Worm (Caenorhabditis elegans) whole organism, early embryonic: ENCODE data around the gene elt-1.

Experiments
- B0310.2 ChIP-seq: sonication (generic microtip); optimal IDR thresholded peaks from 2 replicates; lab custom pipeline; 2016; ENCODE audit warnings: mild to moderate bottlenecking, missing genetic modification characterization, missing compliant biosample characterization
- aly-1 ChIP-seq: sonication (generic microtip); optimal IDR thresholded peaks from 2 replicates; lab custom pipeline; 2016; ENCODE audit warnings: missing genetic modification characterization, missing compliant biosample characterization
- ama-1 ChIP-seq: fragments of 150-350 bp; optimal IDR thresholded peaks from 2 replicates; lab custom pipeline; 2014
- ceh-36 ChIP-seq: sonication (generic microtip); optimal IDR thresholded peaks from 2 replicates; lab custom pipeline; 2016; ENCODE audit warnings: missing genetic modification characterization, inconsistent platforms, missing compliant biosample characterization
- flt-1 ChIP-seq: fragments of 200-800 bp; sonication (Bioruptor generic); IDR thresholded peaks from 2 replicates; pipeline ENCODE4 v1.3.6; 2022; ENCODE audit warnings: missing genetic modification characterization, missing compliant biosample characterization
- hnd-1 ChIP-seq: sonication (generic microtip); optimal IDR thresholded peaks from 2 replicates; lab custom pipeline; 2016; ENCODE audit warnings: missing genetic modification characterization, missing compliant biosample characterization
- scrt-1 ChIP-seq: fragments of 200-800 bp; sonication (Bioruptor generic); IDR thresholded peaks from 2 replicates; pipeline ENCODE4 v1.3.6; 2022; ENCODE audit warnings: missing genetic modification characterization, missing compliant biosample characterization
- tbx-37 ChIP-seq: fragments of 200-800 bp; sonication (Bioruptor generic); conservative IDR thresholded peaks from 2 replicates; pipeline ENCODE4 v1.3.6; 2022; ENCODE audit warnings: missing genetic modification reagents, missing genetic modification characterization, missing compliant biosample characterization
- tra-4 ChIP-seq: sonication (generic microtip); optimal IDR thresholded peaks from 2 replicates; lab custom pipeline; 2017; ENCODE audit warnings: missing genetic modification characterization, missing compliant biosample characterization

DNA sequence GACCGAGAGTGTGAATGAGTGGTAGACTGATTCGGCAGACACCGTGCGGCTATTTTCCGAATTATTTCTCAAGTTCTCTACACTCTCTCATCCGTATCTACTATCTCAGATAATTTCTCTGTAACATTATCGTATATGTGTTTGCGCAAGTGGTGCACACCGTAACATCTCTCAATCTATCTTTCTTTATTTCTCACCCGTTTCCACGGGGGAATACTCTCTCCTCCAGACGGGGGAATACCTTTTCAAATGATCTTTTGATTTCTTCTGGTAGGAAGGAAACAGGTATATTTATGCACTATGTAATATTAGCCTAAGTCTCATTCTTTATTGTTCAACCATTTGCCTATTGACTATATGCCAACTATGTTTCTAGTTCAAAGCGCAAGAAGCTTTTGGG, 52.3 kb downstream of the elt-1 start:
- TF ChIP-seq flt-1 (GFP tag; lab: Robert Waterston, UW) (no peak), aly-1 (tag; lab: Kevin White, UChicago) (no peak), ama-1 (lab: Kevin White, UChicago) (no peak), tbx-37 (no peak), ceh-36 (tag; lab: Kevin White, UChicago) (no peak), B0310.2 (tag; lab: Kevin White, UChicago) (no peak), hnd-1 (tag; lab: Kevin White, UChicago) (no peak), scrt-1 (GFP tag; lab: Robert Waterston, UW) (no peak), tra-4 (no peak)
